Worm (Caenorhabditis elegans) whole organism, L3 larva: ENCODE measurements around the gene shw-1.

Experiments
- R02D3.7 ChIP-seq: fragments of 150-350 bp; optimal IDR thresholded peaks from 2 replicates; lab custom pipeline; 2014; ENCODE audit warnings: missing biosample characterization, missing genetic modification characterization
- ZK546.5 ChIP-seq: sonication (generic microtip); optimal IDR thresholded peaks from 2 replicates; lab custom pipeline; 2017; ENCODE audit warnings: missing biosample characterization, missing genetic modification characterization
- aly-2 ChIP-seq: fragments of 150-350 bp; optimal IDR thresholded peaks from 2 replicates; lab custom pipeline; 2014; ENCODE audit warnings: missing biosample characterization, missing genetic modification characterization
- ceh-28 ChIP-seq: fragments of 150-350 bp; optimal IDR thresholded peaks from 2 replicates; lab custom pipeline; 2014; ENCODE audit warnings: missing biosample characterization, missing genetic modification reagents, missing genetic modification characterization
- ceh-82 ChIP-seq: fragments of 150-350 bp; optimal IDR thresholded peaks from 2 replicates; lab custom pipeline; 2014; ENCODE audit warnings: missing biosample characterization, missing genetic modification characterization
- ceh-9 ChIP-seq: sonication (generic microtip); optimal IDR thresholded peaks from 2 replicates; lab custom pipeline; 2018; ENCODE audit warnings: missing biosample characterization, missing genetic modification characterization
- egl-27 ChIP-seq: sonication (generic microtip); optimal IDR thresholded peaks from 4 replicates; lab custom pipeline; 2017; ENCODE audit warnings: missing biosample characterization, missing genetic modification reagents, missing genetic modification characterization
- egl-5 ChIP-seq: fragments of 150-350 bp; optimal IDR thresholded peaks from 2 replicates; lab custom pipeline; 2017; ENCODE audit warnings: missing biosample characterization, missing genetic modification reagents, missing genetic modification characterization, inconsistent platforms
- elt-2 ChIP-seq: sonication (generic microtip); optimal IDR thresholded peaks from 2 replicates; lab custom pipeline; 2016; ENCODE audit warnings: missing genetic modification reagents, mild to moderate bottlenecking, missing genetic modification characterization, missing compliant biosample characterization
- fkh-10 ChIP-seq: sonication (generic microtip); optimal IDR thresholded peaks from 2 replicates; lab custom pipeline; 2017; ENCODE audit warnings: missing biosample characterization, missing genetic modification reagents, missing genetic modification characterization
- hmg-11 ChIP-seq: sonication (generic microtip); optimal IDR thresholded peaks from 2 replicates; lab custom pipeline; 2016; ENCODE audit warnings: missing genetic modification characterization, missing compliant biosample characterization
- jun-1 ChIP-seq: fragments of 150-350 bp; optimal IDR thresholded peaks from 2 replicates; lab custom pipeline; 2014; ENCODE audit warnings: missing biosample characterization, missing genetic modification reagents, missing genetic modification characterization
- lin-15B ChIP-seq: fragments of 150-350 bp; optimal IDR thresholded peaks from 2 replicates; lab custom pipeline; 2014; ENCODE audit warnings: missing biosample characterization, missing genetic modification characterization
- lin-39 ChIP-seq: fragments of 150-350 bp; optimal IDR thresholded peaks from 2 replicates; lab custom pipeline; 2018; ENCODE audit warnings: missing biosample characterization, missing genetic modification reagents, missing genetic modification characterization
- mdl-1 ChIP-seq: fragments of 150-350 bp; optimal IDR thresholded peaks from 2 replicates; lab custom pipeline; 2014; ENCODE audit warnings: missing biosample characterization, missing genetic modification characterization
- nfya-1 ChIP-seq: sonication (generic microtip); optimal IDR thresholded peaks from 2 replicates; lab custom pipeline; 2017; ENCODE audit warnings: missing genetic modification characterization, mild to moderate bottlenecking, missing compliant biosample characterization, antibody characterized with exemption, moderate library complexity; ENCODE audit not compliant: insufficient read depth
- nhr-11 ChIP-seq: fragments of 150-350 bp; optimal IDR thresholded peaks from 2 replicates; lab custom pipeline; 2014; ENCODE audit warnings: missing biosample characterization, missing genetic modification characterization
- nhr-12 ChIP-seq: fragments of 150-350 bp; optimal IDR thresholded peaks from 2 replicates; lab custom pipeline; 2014; ENCODE audit warnings: missing biosample characterization, missing genetic modification characterization
- nhr-23 ChIP-seq: fragments of 150-350 bp; optimal IDR thresholded peaks from 2 replicates; lab custom pipeline; 2014; ENCODE audit warnings: missing biosample characterization, missing genetic modification reagents, missing genetic modification characterization
- nhr-237 ChIP-seq: fragments of 150-350 bp; optimal IDR thresholded peaks from 2 replicates; lab custom pipeline; 2014; ENCODE audit warnings: missing biosample characterization, missing genetic modification characterization
- nhr-25 ChIP-seq: sonication (generic microtip); optimal IDR thresholded peaks from 2 replicates; lab custom pipeline; 2017; ENCODE audit warnings: missing biosample characterization, missing genetic modification characterization
- nhr-28 ChIP-seq: fragments of 150-350 bp; optimal IDR thresholded peaks from 2 replicates; lab custom pipeline; 2014; ENCODE audit warnings: missing biosample characterization, missing genetic modification characterization
- nhr-43 ChIP-seq: sonication (generic microtip); optimal IDR thresholded peaks from 2 replicates; lab custom pipeline; 2016; ENCODE audit warnings: mild to moderate bottlenecking, missing genetic modification characterization, missing compliant biosample characterization; ENCODE audit not compliant: poor library complexity, severe bottlenecking
- nhr-67 ChIP-seq: fragments of 150-350 bp; optimal IDR thresholded peaks from 2 replicates; lab custom pipeline; 2014; ENCODE audit warnings: missing biosample characterization, missing genetic modification characterization
- nhr-76 ChIP-seq: fragments of 150-350 bp; sonication (generic microtip); optimal IDR thresholded peaks from 5 replicates; lab custom pipeline; 2014; ENCODE audit warnings: missing biosample characterization, missing genetic modification characterization
- nhr-77 ChIP-seq: fragments of 150-350 bp; optimal IDR thresholded peaks from 2 replicates; lab custom pipeline; 2014; ENCODE audit warnings: missing biosample characterization, missing genetic modification characterization
- pqm-1 ChIP-seq: fragments of 150-350 bp; optimal IDR thresholded peaks from 2 replicates; lab custom pipeline; 2017; ENCODE audit warnings: missing biosample characterization, missing genetic modification characterization, inconsistent platforms
- skn-1 ChIP-seq: fragments of 150-350 bp; optimal IDR thresholded peaks from 2 replicates; lab custom pipeline; 2014; ENCODE audit warnings: missing biosample characterization, missing genetic modification characterization
- unc-62 ChIP-seq: fragments of 150-350 bp; sonication (generic microtip); optimal IDR thresholded peaks from 4 replicates; lab custom pipeline; 2014; ENCODE audit warnings: missing biosample characterization, missing genetic modification reagents, missing genetic modification characterization
- zag-1 ChIP-seq: fragments of 150-350 bp; optimal IDR thresholded peaks from 2 replicates; lab custom pipeline; 2014; ENCODE audit warnings: missing biosample characterization, missing genetic modification characterization
- ztf-4 ChIP-seq: fragments of 150-350 bp; optimal IDR thresholded peaks from 2 replicates; lab custom pipeline; 2014; ENCODE audit warnings: missing biosample characterization, missing genetic modification characterization

The shw-1 gene

DNA sequence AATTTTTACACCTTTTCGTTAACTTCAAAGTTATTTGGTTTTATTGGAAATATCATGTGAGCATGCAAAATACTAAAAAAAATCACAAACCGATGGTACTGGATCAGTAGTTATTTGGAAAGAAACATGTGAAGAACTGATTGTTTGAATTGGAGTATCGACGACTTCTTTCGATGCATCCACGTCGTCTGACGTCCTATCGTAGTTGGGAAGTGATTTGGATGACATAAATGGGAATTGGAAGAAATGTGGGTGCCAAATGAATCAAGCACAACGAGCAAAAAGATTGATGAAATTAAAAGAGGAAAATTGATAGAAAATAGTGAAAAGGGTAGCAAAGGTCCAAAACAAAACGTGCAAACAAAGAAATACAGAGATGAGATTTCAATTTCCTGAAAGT is at the start of gene shw-1:
TSS of gene shw-1 (minus strand) at position 228 of the 400 bp plus-strand sequence.
- TF ChIP-seq nhr-67 (tag; lab: Kevin White, UChicago) (no peak), elt-2 (no peak), unc-62 (GFP tag; lab: Kevin White, UChicago) (no peak)

DNA sequence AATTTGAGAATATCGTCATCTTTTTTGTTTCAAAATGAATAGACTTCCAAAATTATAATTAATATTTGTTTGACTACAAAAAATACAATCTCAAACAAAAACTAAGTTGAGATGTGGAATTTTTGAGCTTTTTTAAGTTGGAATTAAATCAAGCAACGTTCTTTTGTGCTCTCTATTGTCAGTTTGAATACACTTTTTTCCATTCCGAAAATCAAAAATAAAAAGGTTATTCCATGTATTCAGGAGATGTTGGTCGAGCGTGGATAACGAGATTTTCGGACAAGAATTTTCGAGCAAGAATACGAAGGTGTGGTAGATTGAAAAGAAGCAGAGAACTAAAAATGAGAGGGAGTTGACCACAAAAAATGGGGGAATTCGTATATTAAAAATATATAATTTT is 48.9 kb upstream of the shw-1 start:
- TF ChIP-seq fkh-10 (GFP tag; lab: Kevin White, UChicago) (peak; percentile 89), jun-1 (no peak)

DNA sequence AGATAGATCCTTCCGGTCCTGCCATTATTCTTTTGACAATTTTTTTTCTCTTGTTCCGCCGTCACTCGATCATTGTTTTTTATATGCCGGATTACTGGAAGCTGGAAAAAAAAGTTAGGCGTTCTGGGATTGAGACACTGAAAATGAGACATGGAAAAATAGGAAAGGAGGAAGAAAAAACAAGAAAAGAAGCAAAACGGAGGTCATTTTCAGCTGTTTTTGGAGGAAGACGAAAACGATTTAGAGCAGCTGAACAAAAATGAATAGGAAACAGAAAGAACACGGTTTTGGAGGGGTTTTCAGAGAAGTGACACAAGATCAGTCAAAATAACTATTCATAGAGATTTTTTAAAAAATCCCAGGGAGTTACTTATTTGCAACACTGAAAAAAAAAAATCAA is 47.8 kb upstream of the shw-1 start, which contains the start of gene amt-3:
TSS of gene amt-3 (minus strand) at position 101 of the 400 bp plus-strand sequence.
- TF ChIP-seq nfya-1 (tag; lab: Kevin White, UChicago) (no peak), hmg-11 (no peak), ceh-28 (tag; lab: Kevin White, UChicago) (no peak), fkh-10 (GFP tag; lab: Kevin White, UChicago) (no peak), skn-1 (tag; lab: Kevin White, UChicago) (no peak)

DNA sequence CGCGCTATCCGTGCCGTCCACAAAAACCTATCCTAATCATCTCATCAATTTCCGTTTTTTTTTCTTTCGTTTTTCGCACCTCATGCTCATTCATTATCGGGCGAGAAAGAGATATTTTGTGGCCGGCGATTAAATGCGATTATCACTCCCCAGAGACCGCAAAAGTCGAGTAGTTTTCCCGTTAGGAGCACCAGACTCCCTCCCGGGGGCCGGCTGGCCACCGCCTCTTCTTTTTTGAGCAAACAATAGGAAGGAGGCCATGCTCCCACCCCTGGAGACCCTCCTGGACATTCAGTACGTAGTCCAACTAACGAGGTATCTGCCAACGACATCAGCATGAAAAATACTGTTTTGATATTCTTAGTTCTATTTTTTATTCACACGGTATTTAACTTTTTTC is 39.2 kb upstream of the shw-1 start, which contains the start of gene M195.2:
TSS of gene M195.2 (plus strand) at position 301 of the 400 bp plus-strand sequence.
- no peak for TF ChIP-seq nhr-12 (tag; lab: Kevin White, UChicago)
- TF ChIP-seq nhr-28 (tag; lab: Kevin White, UChicago) = no peak
- no peak for TF ChIP-seq ztf-4
- TF ChIP-seq ceh-9 (tag; lab: Kevin White, UChicago) = no peak
- no peak for TF ChIP-seq nhr-23
- TF ChIP-seq elt-2 = no peak
- TF ChIP-seq nfya-1 (tag; lab: Kevin White, UChicago) = no peak
- no peak for TF ChIP-seq nhr-43 (tag; lab: Kevin White, UChicago)
- no peak for TF ChIP-seq ZK546.5 (tag; lab: Kevin White, UChicago)
- TF ChIP-seq zag-1 (tag; lab: Kevin White, UChicago) = no peak
- no peak for TF ChIP-seq egl-27 (tag; lab: Kevin White, UChicago)
- TF ChIP-seq ceh-82 (tag; lab: Kevin White, UChicago) = no peak
- TF ChIP-seq R02D3.7 (tag; lab: Kevin White, UChicago) = no peak
- no peak for TF ChIP-seq nhr-25 (tag; lab: Kevin White, UChicago)
- no peak for TF ChIP-seq pqm-1
- no peak for TF ChIP-seq lin-39 (tag; lab: Kevin White, UChicago)
- no peak for TF ChIP-seq ceh-28 (tag; lab: Kevin White, UChicago)

DNA sequence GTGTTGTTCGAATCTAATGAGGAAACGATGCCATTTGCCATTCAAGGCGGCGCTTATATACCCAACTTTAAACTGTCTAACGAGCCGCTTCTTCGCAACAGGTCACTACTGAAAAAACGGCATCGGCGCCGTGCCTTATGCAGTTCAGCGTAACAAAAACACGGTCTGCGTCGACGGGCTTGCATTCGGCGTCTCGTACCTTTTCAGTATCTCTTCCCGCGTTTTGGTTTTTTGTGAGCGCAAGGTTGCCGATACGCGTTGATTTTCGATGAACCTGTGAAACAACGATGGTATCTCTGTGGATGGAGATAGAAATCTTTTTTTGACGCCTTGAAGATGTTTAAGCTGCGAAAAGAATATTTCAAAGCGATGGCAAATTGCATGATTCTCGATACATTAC is 38.1 kb upstream of the shw-1 start, which contains the start of gene col-77:
TSS of gene col-77 (minus strand) at position 32 of the 400 bp plus-strand sequence.
- TF ChIP-seq nhr-23 (no peak), nhr-25 (tag; lab: Kevin White, UChicago) (peak; percentile 56)

DNA sequence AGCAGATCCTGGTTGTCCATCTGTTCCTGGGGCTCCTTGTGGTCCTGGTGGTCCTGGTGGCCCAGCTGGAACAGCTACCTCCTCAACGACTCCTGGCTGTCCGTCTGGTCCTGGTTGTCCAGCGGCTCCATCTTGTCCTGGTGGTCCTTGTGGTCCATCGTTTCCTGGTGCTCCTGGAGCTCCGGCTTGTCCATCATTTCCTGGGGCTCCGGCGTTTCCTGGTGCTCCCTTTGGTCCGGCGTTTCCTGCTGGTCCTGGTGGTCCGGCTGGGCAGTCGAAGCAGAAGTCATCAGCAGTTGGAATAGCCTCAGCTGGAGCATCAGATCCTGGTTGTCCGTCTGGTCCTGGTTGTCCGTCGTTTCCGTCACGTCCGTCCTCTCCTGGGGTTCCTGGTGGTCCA is 37.2 kb upstream of the shw-1 start:
- TF ChIP-seq lin-15B (tag; lab: Kevin White, UChicago) (no peak), egl-5 (tag; lab: Kevin White, UChicago) (no peak), nhr-67 (tag; lab: Kevin White, UChicago) (no peak), fkh-10 (GFP tag; lab: Kevin White, UChicago) (no peak), R02D3.7 (tag; lab: Kevin White, UChicago) (no peak), mdl-1 (tag; lab: Kevin White, UChicago) (no peak), nhr-23 (no peak), aly-2 (no peak), nhr-237 (no peak), unc-62 (GFP tag; lab: Kevin White, UChicago) (no peak), pqm-1 (no peak), nhr-11 (no peak), lin-39 (tag; lab: Kevin White, UChicago) (no peak), nhr-76 (no peak), nhr-77 (no peak), ZK546.5 (tag; lab: Kevin White, UChicago) (no peak), nhr-43 (tag; lab: Kevin White, UChicago) (no peak)
